Fruit fly (Drosophila melanogaster) whole organism, prepupa: Measurements from ENCODE around the gene Rip11.
A peak's percentile ranks its signal among the peaks of the same experiment; 100 is the strongest.

Experiments used
- Blimp-1 ChIP-seq: fragments of 200-800 bp; sonication (Bioruptor generic); optimal IDR thresholded peaks from 3 replicates; lab custom pipeline; 2017; ENCODE audit warnings: missing biosample characterization, missing genetic modification characterization, mild to moderate bottlenecking, moderate library complexity, missing genetic modification reagents
- CG10631 ChIP-seq: fragments of 200-800 bp; sonication (Bioruptor generic); optimal IDR thresholded peaks from 2 replicates; lab custom pipeline; 2016; ENCODE audit warnings: missing biosample characterization, missing genetic modification characterization
- CG10669 ChIP-seq: fragments of 200-800 bp; sonication (Bioruptor generic); optimal IDR thresholded peaks from 3 replicates; lab custom pipeline; 2018; ENCODE audit warnings: missing biosample characterization, mild to moderate bottlenecking, missing genetic modification characterization, moderate library complexity
- CG11902 ChIP-seq: fragments of 200-800 bp; sonication (Bioruptor generic); optimal IDR thresholded peaks from 3 replicates; lab custom pipeline; 2016; ENCODE audit warnings: missing biosample characterization, missing genetic modification characterization
- CG15336 ChIP-seq: fragments of 200-800 bp; sonication (Bioruptor generic); IDR thresholded peaks from 2 replicates; pipeline ENCODE4 v1.3.6; 2022; ENCODE audit warnings: missing biosample characterization, missing genetic modification characterization
- CG1621 ChIP-seq: fragments of 200-800 bp; sonication (Bioruptor generic); optimal IDR thresholded peaks from 3 replicates; lab custom pipeline; 2018; ENCODE audit warnings: missing biosample characterization, mild to moderate bottlenecking, missing genetic modification characterization
- CG16779 ChIP-seq: fragments of 200-800 bp; sonication (Bioruptor generic); optimal IDR thresholded peaks from 3 replicates; lab custom pipeline; 2017; ENCODE audit warnings: missing biosample characterization, mild to moderate bottlenecking, missing genetic modification characterization
- CG3032 ChIP-seq: fragments of 200-800 bp; optimal IDR thresholded peaks from 2 replicates; lab custom pipeline; 2019; ENCODE audit warnings: missing biosample characterization, mild to moderate bottlenecking, missing genetic modification characterization, moderate library complexity
- CG31627 ChIP-seq: fragments of 200-800 bp; sonication (Bioruptor generic); optimal IDR thresholded peaks from 3 replicates; lab custom pipeline; 2016; ENCODE audit warnings: missing biosample characterization, missing genetic modification characterization
- CG34406 ChIP-seq: fragments of 200-800 bp; sonication (Bioruptor generic); optimal IDR thresholded peaks from 3 replicates; lab custom pipeline; 2016; ENCODE audit warnings: missing biosample characterization, missing genetic modification characterization
- CG3919 ChIP-seq: fragments of 200-800 bp; sonication (Bioruptor generic); optimal IDR thresholded peaks from 3 replicates; lab custom pipeline; 2016; ENCODE audit warnings: missing biosample characterization, missing genetic modification characterization
- CG6163 ChIP-seq: fragments of 200-800 bp; sonication (Bioruptor generic); IDR thresholded peaks from 3 replicates; pipeline ENCODE4 v1.3.6; 2022; ENCODE audit warnings: missing biosample characterization, missing genetic modification characterization
- CG6276 ChIP-seq: fragments of 200-800 bp; sonication (Bioruptor generic); optimal IDR thresholded peaks from 2 replicates; lab custom pipeline; 2017; ENCODE audit warnings: missing biosample characterization, mild to moderate bottlenecking, missing genetic modification characterization
- CG6854 ChIP-seq: fragments of 200-800 bp; sonication (Bioruptor generic); optimal IDR thresholded peaks from 2 replicates; lab custom pipeline; 2017; ENCODE audit warnings: missing biosample characterization, mild to moderate bottlenecking, missing genetic modification characterization
- CG7368 ChIP-seq: fragments of 200-800 bp; sonication (Bioruptor generic); optimal IDR thresholded peaks from 3 replicates; lab custom pipeline; 2016; ENCODE audit warnings: missing biosample characterization, missing genetic modification characterization
- CG8319 ChIP-seq: fragments of 200-800 bp; sonication (Bioruptor generic); optimal IDR thresholded peaks from 3 replicates; lab custom pipeline; 2016; ENCODE audit warnings: missing biosample characterization, missing genetic modification characterization
- CG9139 ChIP-seq: fragments of 200-800 bp; sonication (Bioruptor generic); optimal IDR thresholded peaks from 3 replicates; lab custom pipeline; 2017; ENCODE audit warnings: missing biosample characterization, mild to moderate bottlenecking, missing genetic modification characterization
- Eip78C ChIP-seq: fragments of 200-800 bp; sonication (Bioruptor generic); peaks from one replicate; lab custom pipeline; 2016; ENCODE audit warnings: missing biosample characterization, missing genetic modification characterization
- Eip93F ChIP-seq: fragments of 200-800 bp; sonication (Bioruptor generic); optimal IDR thresholded peaks from 2 replicates; lab custom pipeline; 2016; ENCODE audit warnings: missing biosample characterization, mild to moderate bottlenecking, missing genetic modification characterization
- Ets21C ChIP-seq: fragments of 200-800 bp; sonication (Bioruptor generic); optimal IDR thresholded peaks from 3 replicates; lab custom pipeline; 2016; ENCODE audit warnings: missing biosample characterization, missing genetic modification characterization
- Ets96B ChIP-seq: fragments of 200-800 bp; optimal IDR thresholded peaks from 2 replicates; lab custom pipeline; 2019; ENCODE audit warnings: missing biosample characterization, mild to moderate bottlenecking, missing genetic modification characterization, moderate library complexity
- Gug ChIP-seq: fragments of 200-800 bp; sonication (Bioruptor generic); IDR thresholded peaks from 2 replicates; pipeline ENCODE4 v1.3.6; 2022; ENCODE audit warnings: missing biosample characterization, missing genetic modification characterization
- Hr38 ChIP-seq: sonication (Bioruptor generic); optimal IDR thresholded peaks from 2 replicates; lab custom pipeline; 2016; ENCODE audit warnings: missing biosample characterization, missing genetic modification characterization
- Hr39 ChIP-seq: fragments of 200-800 bp; sonication (Bioruptor generic); optimal IDR thresholded peaks from 2 replicates; lab custom pipeline; 2016; ENCODE audit warnings: missing biosample characterization, missing genetic modification characterization
- Lpt ChIP-seq: fragments of 200-800 bp; sonication (Bioruptor generic); optimal IDR thresholded peaks from 3 replicates; lab custom pipeline; 2016; ENCODE audit warnings: missing biosample characterization, missing genetic modification characterization
- OdsH ChIP-seq: fragments of 200-800 bp; sonication (Bioruptor generic); optimal IDR thresholded peaks from 3 replicates; lab custom pipeline; 2016; ENCODE audit warnings: missing biosample characterization, missing genetic modification characterization
- Smox ChIP-seq: fragments of 200-800 bp; sonication (Bioruptor generic); optimal IDR thresholded peaks from 3 replicates; lab custom pipeline; 2016; ENCODE audit warnings: missing biosample characterization, missing genetic modification characterization
- Sox14 ChIP-seq: fragments of 200-800 bp; sonication (Bioruptor generic); optimal IDR thresholded peaks from 3 replicates; lab custom pipeline; 2016; ENCODE audit warnings: missing biosample characterization, missing genetic modification characterization
- Sox15 ChIP-seq: fragments of 200-800 bp; sonication (Bioruptor generic); optimal IDR thresholded peaks from 3 replicates; lab custom pipeline; 2016; ENCODE audit warnings: missing biosample characterization, missing genetic modification characterization
- acj6 ChIP-seq: fragments of 200-800 bp; sonication (Bioruptor generic); optimal IDR thresholded peaks from 3 replicates; lab custom pipeline; 2016; ENCODE audit warnings: missing biosample characterization, missing genetic modification characterization
- cyc ChIP-seq: fragments of 200-800 bp; sonication (Bioruptor generic); optimal IDR thresholded peaks from 3 replicates; lab custom pipeline; 2016; ENCODE audit warnings: missing biosample characterization, missing genetic modification characterization
- dac ChIP-seq: fragments of 200-800 bp; sonication (Bioruptor generic); optimal IDR thresholded peaks from 2 replicates; lab custom pipeline; 2017; ENCODE audit warnings: missing biosample characterization, mild to moderate bottlenecking, missing genetic modification characterization
- eg ChIP-seq: fragments of 200-800 bp; sonication (Bioruptor generic); IDR thresholded peaks from 3 replicates; pipeline ENCODE4 v1.3.6; 2022; ENCODE audit warnings: missing biosample characterization, missing genetic modification characterization
- esn ChIP-seq: fragments of 200-800 bp; sonication (Bioruptor generic); optimal IDR thresholded peaks from 2 replicates; lab custom pipeline; 2016; ENCODE audit warnings: missing biosample characterization, mild to moderate bottlenecking, missing genetic modification characterization, moderate library complexity
- fd59A ChIP-seq: fragments of 200-800 bp; sonication (Bioruptor generic); optimal IDR thresholded peaks from 2 replicates; lab custom pipeline; 2017; ENCODE audit warnings: missing biosample characterization, mild to moderate bottlenecking, missing genetic modification characterization, missing genetic modification reagents
- fd85E ChIP-seq: fragments of 200-800 bp; sonication (Bioruptor generic); optimal IDR thresholded peaks from 3 replicates; lab custom pipeline; 2016; ENCODE audit warnings: missing biosample characterization, missing genetic modification characterization
- fkh ChIP-seq: fragments of 200-800 bp; sonication (Bioruptor generic); optimal IDR thresholded peaks from 3 replicates; lab custom pipeline; 2017; ENCODE audit warnings: missing biosample characterization, mild to moderate bottlenecking, missing genetic modification characterization, moderate library complexity
- lz ChIP-seq: fragments of 200-800 bp; sonication (Bioruptor generic); optimal IDR thresholded peaks from 3 replicates; lab custom pipeline; 2016; ENCODE audit warnings: missing biosample characterization, missing genetic modification characterization
- spab ChIP-seq: fragments of 200-800 bp; sonication (Bioruptor generic); optimal IDR thresholded peaks from 2 replicates; lab custom pipeline; 2017; ENCODE audit warnings: missing biosample characterization, mild to moderate bottlenecking, missing genetic modification characterization, missing genetic modification reagents
- ss ChIP-seq, 2 experiments: fragments of 200-800 bp; sonication (Bioruptor generic); optimal IDR thresholded peaks; 2 replicates in 1 of 2; 3 replicates in 1 of 2; lab custom pipeline; 2017 to 2018; ENCODE audit warnings: mild to moderate bottlenecking in 2 of 2, missing biosample characterization in 2 of 2, missing genetic modification characterization in 2 of 2, moderate library complexity in 1 of 2
- svp ChIP-seq: fragments of 200-800 bp; sonication (Bioruptor generic); peaks from one replicate; lab custom pipeline; 2016; ENCODE audit warnings: missing biosample characterization, missing genetic modification characterization
- topi ChIP-seq: fragments of 200-800 bp; sonication (Bioruptor generic); optimal IDR thresholded peaks from 3 replicates; lab custom pipeline; 2016; ENCODE audit warnings: missing biosample characterization, missing genetic modification characterization
- vri ChIP-seq: fragments of 200-800 bp; sonication (Bioruptor generic); optimal IDR thresholded peaks from 3 replicates; lab custom pipeline; 2016; ENCODE audit warnings: missing biosample characterization, mild to moderate bottlenecking, missing genetic modification characterization

Gene Rip11

dm6 chrX:18644890-18645289 lies 2.6 kb downstream of the Rip11 start (continued):
- peak; percentile 75 for TF ChIP-seq lz (GFP tag; lab: Kevin White, UChicago)
- TF ChIP-seq CG6163 (GFP tag; lab: Robert Waterston, UW), result peak; percentile 77
- TF ChIP-seq topi (GFP tag; lab: Kevin White, UChicago), result peak; percentile 82
- TF ChIP-seq dac, result peak; percentile 1
- TF ChIP-seq CG1621, result peak; percentile 31
- TF ChIP-seq acj6 (GFP tag; lab: Kevin White, UChicago), result peak; percentile 83
- peak; percentile 37; the same call in 1 of the 2 replicates for TF ChIP-seq Gug
- peak; percentile 81 for TF ChIP-seq OdsH
- TF ChIP-seq Ets21C (GFP tag; lab: Kevin White, UChicago), result peak; percentile 69
- peak; percentile 47 for TF ChIP-seq CG6854 (GFP tag; lab: Kevin White, UChicago)
- TF ChIP-seq Lpt, result peak; percentile 31
- no peak for TF ChIP-seq Hr38 (GFP tag; lab: Kevin White, UChicago)
- TF ChIP-seq esn (GFP tag; lab: Kevin White, UChicago), result peak; percentile 81
- peak; percentile 50 for TF ChIP-seq CG9139 (GFP tag; lab: Kevin White, UChicago)
- peak; percentile 83 for TF ChIP-seq Sox14
- TF ChIP-seq fd85E, result peak; percentile 23
- TF ChIP-seq vri (GFP tag; lab: Kevin White, UChicago), result peak; percentile 74
- TF ChIP-seq Sox15 (GFP tag; lab: Kevin White, UChicago), result peak; percentile 71
- TF ChIP-seq CG15336 (GFP tag; lab: Robert Waterston, UW), result peak; percentile 60
- TF ChIP-seq CG34406, result peak; percentile 80
- peak; percentile 77 for TF ChIP-seq CG11902
- peak; percentile 46 for TF ChIP-seq spab (GFP tag; lab: Kevin White, UChicago)
- TF ChIP-seq CG10631 (GFP tag; lab: Kevin White, UChicago), result peak; percentile 78
- peak; percentile 84 for TF ChIP-seq CG3919 (GFP tag; lab: Kevin White, UChicago)
- peak; percentile 85 for TF ChIP-seq Hr39 (GFP tag; lab: Kevin White, UChicago)
- peak; percentile 84 for TF ChIP-seq CG31627
- TF ChIP-seq ss (GFP tag; optimal IDR thresholded peaks at IDR 0.05; lab: Kevin White, UChicago), result peak; percentile 8 to 64

dm6 chrX:18643057-18643656 lies 4.3 kb downstream of the Rip11 start:
- no peak for TF ChIP-seq CG9139 (GFP tag; lab: Kevin White, UChicago)
- TF ChIP-seq esn (GFP tag; lab: Kevin White, UChicago), result no peak
- TF ChIP-seq lz (GFP tag; lab: Kevin White, UChicago), result no peak
- TF ChIP-seq CG6276 (GFP tag; lab: Kevin White, UChicago), result peak; percentile 3
- no peak for TF ChIP-seq Smox
- TF ChIP-seq eg (GFP tag; lab: Robert Waterston, UW), result no peak
- no peak for TF ChIP-seq dac
- no peak for TF ChIP-seq fd59A
- no peak for TF ChIP-seq CG3919 (GFP tag; lab: Kevin White, UChicago)
- TF ChIP-seq ss (GFP tag; optimal IDR thresholded peaks at IDR 0.05; lab: Kevin White, UChicago), result peak in 1 of 2 experiments; percentile 24
- TF ChIP-seq Eip78C (GFP tag; lab: Kevin White, UChicago), result peak; percentile 37
- TF ChIP-seq Hr39 (GFP tag; lab: Kevin White, UChicago), result no peak
- TF ChIP-seq CG8319 (GFP tag; lab: Kevin White, UChicago), result no peak
- TF ChIP-seq CG10669 (GFP tag; lab: Kevin White, UChicago), result no peak
- no peak for TF ChIP-seq CG15336 (GFP tag; lab: Robert Waterston, UW)
- no peak for TF ChIP-seq Ets21C (GFP tag; lab: Kevin White, UChicago)
- TF ChIP-seq fkh (GFP tag; lab: Kevin White, UChicago), result peak; percentile 27
- no peak for TF ChIP-seq CG31627
- TF ChIP-seq svp, result peak; percentile 20
- no peak for TF ChIP-seq CG6854 (GFP tag; lab: Kevin White, UChicago)
- no peak for TF ChIP-seq Ets96B (tag; lab: Kevin White, UChicago)
- TF ChIP-seq fd85E, result no peak
- TF ChIP-seq Blimp-1, result no peak
- no peak for TF ChIP-seq CG3032 (tag; lab: Kevin White, UChicago)
- no peak for TF ChIP-seq CG7368 (GFP tag; lab: Kevin White, UChicago)
- no peak for TF ChIP-seq Eip93F (GFP tag; lab: Kevin White, UChicago)
- TF ChIP-seq CG16779 (tag; lab: Kevin White, UChicago), result no peak
- TF ChIP-seq CG6163 (GFP tag; lab: Robert Waterston, UW), result no peak
- no peak for TF ChIP-seq CG11902
- no peak for TF ChIP-seq CG34406
- no peak for TF ChIP-seq cyc (GFP tag; lab: Kevin White, UChicago)
- TF ChIP-seq spab (GFP tag; lab: Kevin White, UChicago), result no peak
- no peak for TF ChIP-seq Lpt
